Fruit fly (Drosophila melanogaster) whole organism, larva: ENCODE results near the gene Torsin.

Experiments
- noc ChIP-seq: fragments of 200-800 bp; sonication (Bioruptor generic); optimal IDR thresholded peaks from 3 replicates; lab custom pipeline; 2019; ENCODE audit warnings: missing biosample characterization, mild to moderate bottlenecking, missing genetic modification characterization, moderate library complexity

Gene Torsin

dm6 chrX:4615684-4616292 is 34.0 kb downstream of the Torsin start:
- no peak for TF ChIP-seq noc (tag; lab: Kevin White, UChicago)

dm6 chrX:4614945-4615344 is 34.9 kb downstream of the Torsin start:
- no peak for TF ChIP-seq noc (tag; lab: Kevin White, UChicago)

dm6 chrX:4614325-4614724 is 35.5 kb downstream of the Torsin start:
- peak; percentile 65 for TF ChIP-seq noc (tag; lab: Kevin White, UChicago)

- TF ChIP-seq noc (tag; lab: Kevin White, UChicago): no peak
Measured at dm6 chrX:4613613-4614012, 36.2 kb downstream of the Torsin start.

- TF ChIP-seq noc (tag; lab: Kevin White, UChicago): no peak
Measured at dm6 chrX:4612454-4612853, 37.4 kb downstream of the Torsin start.

- TF ChIP-seq noc (tag; lab: Kevin White, UChicago): peak; percentile 27
Measured at dm6 chrX:4610481-4610880, 39.4 kb downstream of the Torsin start.

dm6 chrX:4609737-4610136 is 40.1 kb downstream of the Torsin start:
- TF ChIP-seq noc (tag; lab: Kevin White, UChicago): no peak

dm6 chrX:4606447-4606846 is 43.4 kb downstream of the Torsin start:
- no peak for TF ChIP-seq noc (tag; lab: Kevin White, UChicago)

- TF ChIP-seq noc (tag; lab: Kevin White, UChicago): no peak
Measured at dm6 chrX:4605313-4605712, 44.5 kb downstream of the Torsin start.

dm6 chrX:4604553-4604952 is 45.3 kb downstream of the Torsin start:
- TF ChIP-seq noc (tag; lab: Kevin White, UChicago): no peak

dm6 chrX:4604107-4604506 is 45.7 kb downstream of the Torsin start:
- TF ChIP-seq noc (tag; lab: Kevin White, UChicago): peak; percentile 17

- no peak for TF ChIP-seq noc (tag; lab: Kevin White, UChicago)
Measured at dm6 chrX:4599897-4600469, 49.8 kb downstream of the Torsin start.
